Worm (Caenorhabditis elegans) whole organism, L4 larva: ENCODE data around the gene srv-1.

Experiments used
- F10B5.3 ChIP-seq: sonication (generic microtip); optimal IDR thresholded peaks from 2 replicates; lab custom pipeline; 2016; ENCODE audit warnings: mild to moderate bottlenecking, missing genetic modification characterization, missing compliant biosample characterization
- F26F4.8 ChIP-seq: fragments of 200-800 bp; sonication (Bioruptor generic); conservative IDR thresholded peaks from 2 replicates; pipeline ENCODE4 v1.3.6; 2022; ENCODE audit warnings: missing genetic modification characterization, missing compliant biosample characterization
- F37D6.2 ChIP-seq: sonication (generic microtip); optimal IDR thresholded peaks from 2 replicates; lab custom pipeline; 2016; ENCODE audit warnings: mild to moderate bottlenecking, missing genetic modification characterization, missing compliant biosample characterization
- F44E2.7 ChIP-seq: fragments of 200-800 bp; sonication (Bioruptor generic); IDR thresholded peaks from 2 replicates; pipeline ENCODE4 v2.1.2; 2022; ENCODE audit warnings: missing genetic modification characterization, missing compliant biosample characterization
- R02D3.7 ChIP-seq: fragments of 150-350 bp; sonication (generic microtip); optimal IDR thresholded peaks from 3 replicates; lab custom pipeline; 2014; ENCODE audit warnings: missing biosample characterization, missing genetic modification characterization
- T26A8.4 ChIP-seq: fragments of 200-800 bp; sonication (Bioruptor generic); IDR thresholded peaks from 2 replicates; pipeline ENCODE4 v1.3.6; 2022; ENCODE audit warnings: missing genetic modification characterization, missing compliant biosample characterization
- Y105C5A.15 ChIP-seq: fragments of 200-800 bp; sonication (Bioruptor generic); IDR thresholded peaks from 2 replicates; pipeline ENCODE4 v1.3.6; 2022; ENCODE audit warnings: missing genetic modification characterization, missing compliant biosample characterization
- Y5F2A.4 ChIP-seq: fragments of 200-800 bp; sonication (Bioruptor generic); optimal IDR thresholded peaks from 2 replicates; lab custom pipeline; 2018; ENCODE audit warnings: mild to moderate bottlenecking, missing genetic modification characterization, missing compliant biosample characterization
- ZK546.5 ChIP-seq, 2 experiments: sonication (generic microtip); optimal IDR thresholded peaks; 2 replicates each; lab custom pipeline; 2017; ENCODE audit warnings: missing biosample characterization in 2 of 2, missing genetic modification characterization in 2 of 2
- aha-1 ChIP-seq: fragments of 150-350 bp; peaks from one replicate; lab custom pipeline; 2014; ENCODE audit warnings: missing biosample characterization, missing genetic modification characterization
- aly-2 ChIP-seq: sonication (generic microtip); optimal IDR thresholded peaks from 2 replicates; lab custom pipeline; 2018; ENCODE audit warnings: missing biosample characterization, missing genetic modification characterization
- ceh-20 ChIP-seq: fragments of 200-800 bp; sonication (Bioruptor generic); IDR thresholded peaks from 2 replicates; pipeline ENCODE4 v1.3.6; 2022; ENCODE audit warnings: missing genetic modification reagents, missing genetic modification characterization, missing compliant biosample characterization
- ceh-28 ChIP-seq: fragments of 150-350 bp; optimal IDR thresholded peaks from 2 replicates; lab custom pipeline; 2014; ENCODE audit warnings: missing biosample characterization, missing genetic modification reagents, missing genetic modification characterization
- ceh-32 ChIP-seq: sonication (generic microtip); optimal IDR thresholded peaks from 2 replicates; lab custom pipeline; 2016; ENCODE audit warnings: mild to moderate bottlenecking, missing genetic modification characterization, missing compliant biosample characterization; ENCODE audit not compliant: poor library complexity
- daf-16 ChIP-seq, 3 experiments: sonication (generic microtip); optimal IDR thresholded peaks; 2 replicates each; lab custom pipeline; 2016 to 2017; ENCODE audit warnings: missing genetic modification characterization in 3 of 3, missing genetic modification reagents in 3 of 3, mild to moderate bottlenecking in 2 of 3, missing compliant biosample characterization in 2 of 3, missing biosample characterization in 1 of 3, moderate library complexity in 1 of 3
- dmd-6 ChIP-seq: fragments of 200-800 bp; sonication (Bioruptor generic); IDR thresholded peaks from 2 replicates; pipeline ENCODE4 v1.3.6; 2022; ENCODE audit warnings: missing genetic modification reagents, missing genetic modification characterization, missing compliant biosample characterization
- dmd-8 ChIP-seq: fragments of 200-800 bp; sonication (Bioruptor generic); IDR thresholded peaks from 2 replicates; pipeline ENCODE4 v1.3.6; 2022; ENCODE audit warnings: missing genetic modification characterization, missing compliant biosample characterization
- duxl-1 ChIP-seq: sonication (generic microtip); optimal IDR thresholded peaks from 2 replicates; lab custom pipeline; 2016; ENCODE audit warnings: mild to moderate bottlenecking, missing genetic modification characterization, moderate library complexity, missing compliant biosample characterization; ENCODE audit not compliant: poor library complexity
- egl-43 ChIP-seq: fragments of 200-800 bp; sonication (Bioruptor generic); IDR thresholded peaks from 2 replicates; pipeline ENCODE4 v1.3.6; 2022; ENCODE audit warnings: missing genetic modification reagents, missing genetic modification characterization, missing compliant biosample characterization
- hmg-1.1 ChIP-seq: fragments of 200-800 bp; sonication (Bioruptor generic); IDR thresholded peaks from 2 replicates; pipeline ENCODE4 v1.3.6; 2022; ENCODE audit warnings: missing genetic modification reagents, missing genetic modification characterization, missing compliant biosample characterization
- jun-1 ChIP-seq: fragments of 150-350 bp; optimal IDR thresholded peaks from 2 replicates; lab custom pipeline; 2014; ENCODE audit warnings: missing biosample characterization, missing genetic modification reagents, missing genetic modification characterization
- lim-7 ChIP-seq: fragments of 200-800 bp; sonication (Bioruptor generic); IDR thresholded peaks from 2 replicates; pipeline ENCODE4 v1.3.6; 2022; ENCODE audit warnings: missing genetic modification characterization, missing compliant biosample characterization
- lin-38 ChIP-seq: fragments of 200-800 bp; sonication (Bioruptor generic); IDR thresholded peaks from 2 replicates; pipeline ENCODE4 v1.3.6; 2022; ENCODE audit warnings: missing genetic modification reagents, missing genetic modification characterization, missing compliant biosample characterization
- lsy-2 ChIP-seq, 2 experiments: fragments of 150-350 bp in 1 of 2; sonication (generic microtip) in 1 of 2; optimal IDR thresholded peaks; 2 replicates each; lab custom pipeline; 2014 to 2017; ENCODE audit warnings: missing biosample characterization in 2 of 2, missing genetic modification characterization in 2 of 2
- madf-5 ChIP-seq, 2 experiments: fragments of 200-800 bp; sonication (Bioruptor generic); IDR thresholded peaks; 2 replicates each; pipeline ENCODE4 v1.3.6; 2022; ENCODE audit warnings: missing compliant biosample characterization in 2 of 2, missing genetic modification characterization in 2 of 2
- mdt-29 ChIP-seq: fragments of 200-800 bp; sonication (Bioruptor generic); IDR thresholded peaks from 2 replicates; pipeline ENCODE4 v1.3.6; 2022; ENCODE audit warnings: missing genetic modification reagents, missing genetic modification characterization, missing compliant biosample characterization
- mes-2 ChIP-seq: sonication (generic microtip); optimal IDR thresholded peaks from 2 replicates; lab custom pipeline; 2016; ENCODE audit warnings: missing genotype, mild to moderate bottlenecking, missing genetic modification characterization, missing compliant biosample characterization; ENCODE audit not compliant: poor library complexity, severe bottlenecking
- mxl-2 ChIP-seq: fragments of 200-800 bp; sonication (Bioruptor generic); conservative IDR thresholded peaks from 2 replicates; pipeline ENCODE4 v1.3.6; 2022; ENCODE audit warnings: missing genetic modification reagents, missing genetic modification characterization, missing compliant biosample characterization
- mxl-3 ChIP-seq: fragments of 200-800 bp; sonication (Bioruptor generic); optimal IDR thresholded peaks from 2 replicates; lab custom pipeline; 2018; ENCODE audit warnings: mild to moderate bottlenecking, missing genetic modification characterization, missing compliant biosample characterization
- nhr-102 ChIP-seq: sonication (generic microtip); optimal IDR thresholded peaks from 2 replicates; lab custom pipeline; 2016; ENCODE audit warnings: mild to moderate bottlenecking, missing genetic modification characterization, moderate library complexity, missing compliant biosample characterization
- nhr-11 ChIP-seq: fragments of 150-350 bp; optimal IDR thresholded peaks from 2 replicates; lab custom pipeline; 2014; ENCODE audit warnings: missing biosample characterization, missing genetic modification characterization
- nhr-237 ChIP-seq: sonication (generic microtip); optimal IDR thresholded peaks from 2 replicates; lab custom pipeline; 2017; ENCODE audit warnings: missing biosample characterization, missing genetic modification characterization
- nhr-28 ChIP-seq: fragments of 150-350 bp; optimal IDR thresholded peaks from 2 replicates; lab custom pipeline; 2014; ENCODE audit warnings: missing biosample characterization, missing genetic modification characterization
- nhr-48 ChIP-seq: sonication (generic microtip); optimal IDR thresholded peaks from 2 replicates; lab custom pipeline; 2016; ENCODE audit warnings: mild to moderate bottlenecking, missing genetic modification characterization, missing compliant biosample characterization
- pha-4 ChIP-seq, 2 experiments: fragments of 150-350 bp in 1 of 2; fragments of 200-800 bp in 1 of 2; sonication (Bioruptor generic) in 1 of 2; IDR thresholded peaks in 1 of 2; optimal IDR thresholded peaks in 1 of 2; 2 replicates each; pipeline versions ENCODE4 v1.3.6 to Lab custom; 2014 to 2022; ENCODE audit warnings: missing genetic modification characterization in 2 of 2, missing genetic modification reagents in 2 of 2, missing biosample characterization in 1 of 2, missing compliant biosample characterization in 1 of 2
- saeg-2 ChIP-seq: fragments of 200-800 bp; sonication (Bioruptor generic); IDR thresholded peaks from 2 replicates; pipeline ENCODE4 v1.3.6; 2022; ENCODE audit warnings: missing genetic modification reagents, missing genetic modification characterization, missing compliant biosample characterization
- tag-97 ChIP-seq: fragments of 200-800 bp; sonication (Bioruptor generic); IDR thresholded peaks from 2 replicates; pipeline ENCODE4 v1.3.6; 2022; ENCODE audit warnings: missing genetic modification characterization, missing compliant biosample characterization
- unc-130 ChIP-seq: sonication (generic microtip); optimal IDR thresholded peaks from 2 replicates; lab custom pipeline; 2016; ENCODE audit warnings: missing genetic modification reagents, missing genetic modification characterization, missing compliant biosample characterization
- unc-62 ChIP-seq, 3 experiments: fragments of 150-350 bp in 1 of 3; sonication (generic microtip); optimal IDR thresholded peaks in 2 of 3; peaks in 1 of 3; 1 replicate in 1 of 3; 2 replicates in 2 of 3; lab custom pipeline; 2014 to 2017; ENCODE audit warnings: missing biosample characterization in 3 of 3, missing genetic modification characterization in 3 of 3, missing genetic modification reagents in 3 of 3, missing genotype in 1 of 3
- vab-7 ChIP-seq: fragments of 200-800 bp; sonication (Bioruptor generic); IDR thresholded peaks from 2 replicates; pipeline ENCODE4 v1.3.6; 2022; ENCODE audit warnings: missing genetic modification reagents, missing genetic modification characterization, missing compliant biosample characterization
- zag-1 ChIP-seq: fragments of 150-350 bp; optimal IDR thresholded peaks from 2 replicates; lab custom pipeline; 2014; ENCODE audit warnings: missing biosample characterization, missing genetic modification characterization
- zip-2 ChIP-seq: fragments of 150-350 bp; optimal IDR thresholded peaks from 2 replicates; lab custom pipeline; 2014; ENCODE audit warnings: missing biosample characterization, missing genetic modification characterization
- ztf-11 ChIP-seq: fragments of 150-350 bp; optimal IDR thresholded peaks from 2 replicates; lab custom pipeline; 2014; ENCODE audit warnings: missing biosample characterization, missing genetic modification characterization

Gene srv-1

ce11 chrIII:6888497-6888896 lies 38.3 kb downstream of the srv-1 start (continued):
- TF ChIP-seq ztf-11 (tag; lab: Kevin White, UChicago) = no peak
- TF ChIP-seq mxl-2 (GFP tag; lab: Robert Waterston, UW) = 0 out of 2 replicates have a peak, but pooled peaks have one; percentile 55
- TF ChIP-seq mxl-3 (GFP tag; lab: Kevin White, UChicago) = peak; percentile 63
- peak; percentile 16 for TF ChIP-seq F10B5.3 (tag; lab: Kevin White, UChicago)
- TF ChIP-seq nhr-102 (tag; lab: Kevin White, UChicago) = peak; percentile 49
- TF ChIP-seq nhr-48 (tag; lab: Kevin White, UChicago) = peak; percentile 45
- no peak for TF ChIP-seq nhr-28 (tag; lab: Kevin White, UChicago)
- peak; percentile 63 for TF ChIP-seq Y5F2A.4 (GFP tag; lab: Kevin White, UChicago)
- TF ChIP-seq aha-1 = no peak
- peak; percentile 79; the same call in 1 of the 2 replicates for TF ChIP-seq Y105C5A.15 (GFP tag; lab: Robert Waterston, UW)
- peak in 1 of 2 experiments; percentile 48 for TF ChIP-seq lsy-2 (tag; optimal IDR thresholded peaks at IDR 0.05; lab: Kevin White, UChicago)
- TF ChIP-seq nhr-11 = no peak
- TF ChIP-seq lim-7 (GFP tag; lab: Robert Waterston, UW) = peak; percentile 87
- 0 out of 2 replicates have a peak, but pooled peaks have one; percentile 43 for TF ChIP-seq dmd-6 (GFP tag; lab: Robert Waterston, UW)
- TF ChIP-seq ceh-32 (tag; lab: Kevin White, UChicago) = no peak
- TF ChIP-seq unc-130 (GFP tag; lab: Kevin White, UChicago) = no peak
- peak; percentile 23 to 36 for TF ChIP-seq daf-16 (GFP tag; optimal IDR thresholded peaks at IDR 0.05; lab: Kevin White, UChicago)
- peak; percentile 32 for TF ChIP-seq daf-16 (tag; optimal IDR thresholded peaks at IDR 0.05; lab: Kevin White, UChicago)
- peak; percentile 80 for TF ChIP-seq T26A8.4 (GFP tag; lab: Robert Waterston, UW)
- no peak for TF ChIP-seq aly-2 (tag; lab: Kevin White, UChicago)
- TF ChIP-seq unc-62 (GFP tag; optimal IDR thresholded peaks at IDR 0.05 in 1 of 2; lab: Kevin White, UChicago) = peak in 1 of 2 experiments; percentile 7
- no peak for TF ChIP-seq unc-62 (tag; optimal IDR thresholded peaks at IDR 0.05; lab: Kevin White, UChicago)
- TF ChIP-seq F44E2.7 (GFP tag; lab: Robert Waterston, UW) = 0 out of 2 replicates have a peak, but pooled peaks have one; percentile 55
- peak; percentile 78 for TF ChIP-seq lin-38 (GFP tag; lab: Robert Waterston, UW)
- TF ChIP-seq mes-2 (tag; lab: Kevin White, UChicago) = peak; percentile 60
- TF ChIP-seq zip-2 = peak; percentile 66
- no peak for TF ChIP-seq mdt-29 (GFP tag; lab: Robert Waterston, UW)
- no peak for TF ChIP-seq jun-1 (tag; lab: Kevin White, UChicago)
- TF ChIP-seq saeg-2 (GFP tag; lab: Robert Waterston, UW) = 0 out of 2 replicates have a peak, but pooled peaks have one; percentile 36
- TF ChIP-seq dmd-8 (GFP tag; lab: Robert Waterston, UW) = peak; percentile 81
- TF ChIP-seq R02D3.7 = no peak
- TF ChIP-seq nhr-237 (tag; lab: Kevin White, UChicago) = no peak
- TF ChIP-seq F37D6.2 (tag; lab: Kevin White, UChicago) = peak; percentile 18
- peak; percentile 84 for TF ChIP-seq egl-43 (GFP tag; lab: Robert Waterston, UW)
- peak; percentile 70 for TF ChIP-seq hmg-1.1 (GFP tag; lab: Robert Waterston, UW)
- no peak for TF ChIP-seq zag-1 (tag; lab: Kevin White, UChicago)
- no peak for TF ChIP-seq ZK546.5 (tag; optimal IDR thresholded peaks at IDR 0.05; lab: Kevin White, UChicago)
- no peak for TF ChIP-seq tag-97 (GFP tag; lab: Robert Waterston, UW)
- TF ChIP-seq ceh-28 = no peak
- TF ChIP-seq pha-4 (GFP tag; IDR thresholded peaks at IDR 0.05; lab: Robert Waterston, UW) = peak; percentile 66; the same call in 1 of the 2 replicates
- TF ChIP-seq pha-4 (tag; optimal IDR thresholded peaks at IDR 0.05; lab: Kevin White, UChicago) = no peak
- TF ChIP-seq duxl-1 = peak; percentile 25
- peak; percentile 33; the same call in 1 of the 2 replicates for TF ChIP-seq ceh-20 (GFP tag; lab: Robert Waterston, UW)
- TF ChIP-seq F26F4.8 (GFP tag; lab: Robert Waterston, UW) = peak; percentile 73
- TF ChIP-seq vab-7 (GFP tag; lab: Robert Waterston, UW) = peak; percentile 71
- TF ChIP-seq madf-5 (GFP tag; IDR thresholded peaks at IDR 0.05; lab: Robert Waterston, UW) = peak; percentile 28 to 86; a peak in 2 of 4 replicates
